Worm (Caenorhabditis elegans): Measurements from ENCODE around the gene grl-12.

ce11 chrV:8610633-8611404 is 26.0 kb downstream of the grl-12 start, which contains the start of gene fip-4:
- TF ChIP-seq mes-2 (tag; optimal IDR thresholded peaks at IDR 0.05; ENCODE audit: poor library complexity, severe bottlenecking) = no peak
- TF ChIP-seq nhr-25 (tag; optimal IDR thresholded peaks at IDR 0.05; ENCODE audit: borderline replicate concordance, insufficient read depth) = peak; percentile 69
- no peak for TF ChIP-seq unc-39 (tag; optimal IDR thresholded peaks at IDR 0.05)
- TF ChIP-seq ama-1 (optimal IDR thresholded peaks at IDR 0.05) = peak; percentile 76
- TF ChIP-seq nhr-11 (tag; optimal IDR thresholded peaks at IDR 0.05) = no peak
- TF ChIP-seq F10B5.3 (tag; optimal IDR thresholded peaks at IDR 0.05) = no peak
- no peak for TF ChIP-seq dmd-8 (GFP tag; IDR thresholded peaks at IDR 0.05)
- TF ChIP-seq mep-1 (tag; optimal IDR thresholded peaks at IDR 0.05) = peak; percentile 26
- TF ChIP-seq gei-8 (GFP tag; optimal IDR thresholded peaks at IDR 0.05) = no peak
- peak; percentile 57; the same call in 1 of the 2 replicates for TF ChIP-seq nhr-41 (GFP tag; IDR thresholded peaks at IDR 0.05)
- TF ChIP-seq fos-1 (tag; optimal IDR thresholded peaks at IDR 0.05) = no peak
